Worm (Caenorhabditis elegans): ENCODE data around the gene F56D5.3.

The F56D5.3 gene

ce11 chrIV:9444417-9445026 is 47.1 kb downstream of the F56D5.3 start (continued):
- TF ChIP-seq daf-12 (tag; optimal IDR thresholded peaks at IDR 0.05), result no peak
- peak; percentile 86 for TF ChIP-seq lin-38 (GFP tag; IDR thresholded peaks at IDR 0.05)
- no peak for TF ChIP-seq lin-15B (tag; optimal IDR thresholded peaks at IDR 0.05)
- peak; percentile 86 for TF ChIP-seq zfp-3 (GFP tag; conservative IDR thresholded peaks at IDR 0.05)
- TF ChIP-seq dmd-8 (GFP tag; IDR thresholded peaks at IDR 0.05), result no peak
- TF ChIP-seq fos-1 (tag; optimal IDR thresholded peaks at IDR 0.05), result no peak

- TF ChIP-seq set-16 (GFP tag; IDR thresholded peaks at IDR 0.05) (no peak), Y5F2A.4 (GFP tag; optimal IDR thresholded peaks at IDR 0.05) (no peak), lsy-2 (tag; optimal IDR thresholded peaks at IDR 0.05) (no peak), unc-130 (GFP tag; optimal IDR thresholded peaks at IDR 0.05) (no peak), lim-7 (GFP tag; IDR thresholded peaks at IDR 0.05) (no peak), dpl-1 (GFP tag; optimal IDR thresholded peaks at IDR 0.05) (no peak), hif-1 (tag; optimal IDR thresholded peaks at IDR 0.05) (peak in 1 of 2 experiments; percentile 1)
Observed at ce11 chrIV:9445407-9445806, 48.0 kb downstream of the F56D5.3 start, which contains the start of gene hsp-12.3. Gene hsp-12.3, minus strand, starts transcription at chrIV:9445507.

- TF ChIP-seq lin-1 (GFP tag; IDR thresholded peaks at IDR 0.05) (no peak), pha-4 (GFP tag; IDR thresholded peaks at IDR 0.05) (no peak), pha-4 (tag; optimal IDR thresholded peaks at IDR 0.05) (no peak), daf-16 (GFP tag; optimal IDR thresholded peaks at IDR 0.05) (peak in 1 of 2 experiments; percentile 80), daf-16 (tag; optimal IDR thresholded peaks at IDR 0.05) (no peak), ama-1 (optimal IDR thresholded peaks at IDR 0.05) (no peak), hlh-30 (tag; optimal IDR thresholded peaks at IDR 0.05; ENCODE audit: insufficient read depth) (peak; percentile 48), nhr-11 (tag; optimal IDR thresholded peaks at IDR 0.05) (peak; percentile 54), mdl-1 (tag; optimal IDR thresholded peaks at IDR 0.05) (no peak)
Observed at ce11 chrIV:9447209-9447608, 49.8 kb downstream of the F56D5.3 start, which contains the start of gene hsp-12.6. Gene hsp-12.6, minus strand, starts transcription at chrIV:9447228.

ce11 chrIV:9450375-9450774 is 53.0 kb downstream of the F56D5.3 start, which contains the start of gene cpin-1:
Gene cpin-1, plus strand, starts transcription at chrIV:9450675.
- TF ChIP-seq R02D3.7 (tag; optimal IDR thresholded peaks at IDR 0.05) (no peak), lir-3 (tag; optimal IDR thresholded peaks at IDR 0.05) (no peak), ceh-44 (GFP tag; IDR thresholded peaks at IDR 0.05) (no peak), F44E2.7 (GFP tag; IDR thresholded peaks at IDR 0.05) (no peak), Y75B8A.6 (GFP tag; IDR thresholded peaks at IDR 0.05) (no peak), zip-2 (tag; optimal IDR thresholded peaks at IDR 0.05) (no peak), dmd-6 (GFP tag; IDR thresholded peaks at IDR 0.05) (no peak), pqm-1 (tag; optimal IDR thresholded peaks at IDR 0.05) (no peak), Y48G9A.11 (GFP tag; IDR thresholded peaks at IDR 0.05) (no peak), fos-1 (tag; optimal IDR thresholded peaks at IDR 0.05) (no peak), T26A8.4 (GFP tag; IDR thresholded peaks at IDR 0.05) (no peak), ceh-62 (tag; optimal IDR thresholded peaks at IDR 0.05) (no peak), hmg-1.1 (GFP tag; IDR thresholded peaks at IDR 0.05) (no peak), pha-4 (GFP tag; IDR thresholded peaks at IDR 0.05) (no peak), pha-4 (tag; optimal IDR thresholded peaks at IDR 0.05) (no peak), spr-1 (tag; optimal IDR thresholded peaks at IDR 0.05) (no peak), ctbp-1 (GFP tag; IDR thresholded peaks at IDR 0.05) (no peak), lsy-2 (tag; optimal IDR thresholded peaks at IDR 0.05) (no peak), nhr-76 (tag; optimal IDR thresholded peaks at IDR 0.05) (no peak), skn-1 (tag; optimal IDR thresholded peaks at IDR 0.05) (no peak)
